Fruit fly (Drosophila melanogaster): ENCODE measurements around the gene CG31917.
A peak's percentile ranks its signal among the peaks of the same experiment; 100 is the strongest.

The CG31917 gene

dm6 chr2L:5054953-5055352 is 44.3 kb upstream of the CG31917 start, which contains the start of the genes CG14036 and His3.3A (continued):
- no peak for TF ChIP-seq schlank (tag; optimal IDR thresholded peaks at IDR 0.05)
- TF ChIP-seq CG6791 (GFP tag; IDR thresholded peaks at IDR 0.05; ENCODE audit: partially characterized antibody): peak; percentile 70; the same call in 2 of the 3 replicates
- TF ChIP-seq CG43689 (GFP tag; IDR thresholded peaks at IDR 0.05): no peak
- TF ChIP-seq CG12942 (GFP tag; optimal IDR thresholded peaks at IDR 0.05): no peak
- TF ChIP-seq Kr (GFP tag; optimal IDR thresholded peaks at IDR 0.05): no peak
- no peak for TF ChIP-seq Optix (GFP tag; IDR thresholded peaks at IDR 0.05)
- no peak for TF ChIP-seq CG10366 (GFP tag; IDR thresholded peaks at IDR 0.05)
- TF ChIP-seq hth (optimal IDR thresholded peaks at IDR 0.05): no peak
- no peak for TF ChIP-seq ERR (GFP tag; optimal IDR thresholded peaks at IDR 0.05)
- no peak for TF ChIP-seq gcm2 (GFP tag; optimal IDR thresholded peaks at IDR 0.05)
- TF ChIP-seq CG11723 (GFP tag; optimal IDR thresholded peaks at IDR 0.05): no peak
- no peak for TF ChIP-seq CG10654 (GFP tag; optimal IDR thresholded peaks at IDR 0.05)
- peak; percentile 4 for TF ChIP-seq NC2β (GFP tag; optimal IDR thresholded peaks at IDR 0.05)
- no peak for TF ChIP-seq toy (GFP tag; IDR thresholded peaks at IDR 0.05)
- no peak for TF ChIP-seq CG15073 (GFP tag; optimal IDR thresholded peaks at IDR 0.05)
- TF ChIP-seq HmgZ (tag; optimal IDR thresholded peaks at IDR 0.05): peak; percentile 74
- TF ChIP-seq sug (tag; optimal IDR thresholded peaks at IDR 0.05): peak; percentile 43
- no peak for TF ChIP-seq CG6654 (GFP tag; optimal IDR thresholded peaks at IDR 0.05)
- TF ChIP-seq vvl (GFP tag; IDR thresholded peaks at IDR 0.05): 0 out of 2 replicates have a peak, but pooled peaks have one; percentile 47
- TF ChIP-seq CG7372 (GFP tag; IDR thresholded peaks at IDR 0.05): no peak
- no peak for TF ChIP-seq ken (GFP tag; IDR thresholded peaks at IDR 0.05)
- no peak for TF ChIP-seq gt (GFP tag; IDR thresholded peaks at IDR 0.05)
- no peak for TF ChIP-seq hb (GFP tag; IDR thresholded peaks at IDR 0.05; ENCODE audit: partially characterized antibody)
- no peak for TF ChIP-seq Hr39 (optimal IDR thresholded peaks at IDR 0.05)
- no peak for TF ChIP-seq CG30403 (GFP tag; optimal IDR thresholded peaks at IDR 0.05)
- TF ChIP-seq da (GFP tag; optimal IDR thresholded peaks at IDR 0.05): no peak
- no peak for TF ChIP-seq CG12236 (GFP tag; optimal IDR thresholded peaks at IDR 0.05)
- peak; percentile 59; the same call in 1 of the 2 replicates for TF ChIP-seq tna (GFP tag; IDR thresholded peaks at IDR 0.05; ENCODE audit: partially characterized antibody)
- peak; percentile 90 for TF ChIP-seq CG4820 (GFP tag; optimal IDR thresholded peaks at IDR 0.05)
- no peak for TF ChIP-seq CG1647 (GFP tag; optimal IDR thresholded peaks at IDR 0.05)
- TF ChIP-seq jumu (GFP tag; optimal IDR thresholded peaks at IDR 0.05): peak; percentile 24
- TF ChIP-seq Side (GFP tag; optimal IDR thresholded peaks at IDR 0.05): no peak
- no peak for TF ChIP-seq kni (GFP tag; optimal IDR thresholded peaks at IDR 0.05)
- peak; percentile 5 for TF ChIP-seq gem (tag; optimal IDR thresholded peaks at IDR 0.05)
- TF ChIP-seq usp (GFP tag; optimal IDR thresholded peaks at IDR 0.05): no peak
- no peak for TF ChIP-seq CG31388 (GFP tag; optimal IDR thresholded peaks at IDR 0.05)
- no peak for TF ChIP-seq scrt (GFP tag; optimal IDR thresholded peaks at IDR 0.05)
- no peak for TF ChIP-seq Usf (GFP tag; optimal IDR thresholded peaks at IDR 0.05)
- TF ChIP-seq ash1 (GFP tag; optimal IDR thresholded peaks at IDR 0.05): peak; percentile 13
- TF ChIP-seq rib (GFP tag; IDR thresholded peaks at IDR 0.05): no peak
- TF ChIP-seq Stat92E (GFP tag; optimal IDR thresholded peaks at IDR 0.05): no peak
- peak; percentile 52; the same call in 2 of the 3 replicates for TF ChIP-seq knrl (GFP tag; IDR thresholded peaks at IDR 0.05; ENCODE audit: partially characterized antibody)
- TF ChIP-seq lab (GFP tag; optimal IDR thresholded peaks at IDR 0.05): peak; percentile 35
- TF ChIP-seq trem (tag; optimal IDR thresholded peaks at IDR 0.05): peak; percentile 75
- peak; percentile 69 for TF ChIP-seq unc-4 (GFP tag; IDR thresholded peaks at IDR 0.05; ENCODE audit: partially characterized antibody)
- no peak for TF ChIP-seq CG4282 (GFP tag; optimal IDR thresholded peaks at IDR 0.05)
- TF ChIP-seq TFAM (GFP tag; optimal IDR thresholded peaks at IDR 0.05): no peak
- TF ChIP-seq CG17802 (tag; optimal IDR thresholded peaks at IDR 0.05): peak; percentile 6
- TF ChIP-seq CG1792 (GFP tag; optimal IDR thresholded peaks at IDR 0.05): no peak
- peak; percentile 30 for TF ChIP-seq B-H2 (GFP tag; optimal IDR thresholded peaks at IDR 0.05)
- TF ChIP-seq CG8290 (GFP tag; optimal IDR thresholded peaks at IDR 0.05): no peak
- peak in 1 of 2 experiments; percentile 75 for TF ChIP-seq CG8290 (tag; optimal IDR thresholded peaks at IDR 0.05)
- no peak for TF ChIP-seq fd102C (GFP tag; optimal IDR thresholded peaks at IDR 0.05)

Measured in whole organism, embryonic.